In the genomic region with DNA sequence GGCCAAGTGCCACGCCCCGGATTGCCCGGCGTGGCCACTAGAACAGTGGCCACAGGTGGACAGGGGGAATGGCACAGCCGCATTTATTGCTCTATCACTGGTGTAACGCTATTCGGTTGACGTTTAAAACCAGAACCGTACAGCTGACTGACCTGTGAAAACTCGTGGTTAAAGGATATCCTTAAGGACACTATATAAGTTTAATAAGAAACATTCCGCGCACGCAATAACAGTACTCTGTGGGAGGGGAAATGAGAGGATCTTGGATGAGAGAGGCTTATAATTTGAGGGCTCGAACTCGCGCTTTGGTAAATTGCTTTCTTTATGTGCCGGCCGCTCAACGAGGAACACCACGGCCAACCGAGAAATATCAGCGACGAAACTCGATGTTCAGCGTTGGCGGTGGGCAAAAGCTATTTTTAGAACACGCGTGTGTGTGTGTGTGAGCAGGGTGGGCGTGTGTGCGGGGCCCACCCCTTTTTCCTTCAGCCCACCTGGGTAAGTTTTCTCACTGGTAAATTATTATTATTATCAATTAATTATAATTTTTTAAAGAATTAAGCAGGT, we compare ENCODE assay signal across 5 fruit fly cellular contexts.
TF ChIP-seq lines count a peak whose summit lies in the region.

No protein-coding gene starts in this region.

- no peak for TF ChIP-seq CTCF in whole organism, embryonic (GFP tag; optimal IDR thresholded peaks at IDR 0.05; lab: Kevin White, UChicago)

TF ChIP-seq in whole organism, adult, 20 proteins besides CTCF, POLR2A, EP300 and RAD21:
- TF ChIP-seq Hr96 (GFP tag; optimal IDR thresholded peaks at IDR 0.05; lab: Kevin White, UChicago), result no peak
- no peak for TF ChIP-seq tj (GFP tag; optimal IDR thresholded peaks at IDR 0.05; lab: Kevin White, UChicago)
- TF ChIP-seq CG12768 (GFP tag; optimal IDR thresholded peaks at IDR 0.05; lab: Kevin White, UChicago), result peak; percentile 4
- peak; percentile 28 for TF ChIP-seq cic (GFP tag; optimal IDR thresholded peaks at IDR 0.05; lab: Kevin White, UChicago)
- peak; percentile 92 for TF ChIP-seq pad (GFP tag; optimal IDR thresholded peaks at IDR 0.05; lab: Kevin White, UChicago)
TF ChIP-seq in whole organism, adult: peak in this region for 3.

TF ChIP-seq in whole organism, embryonic, 481 proteins besides CTCF, POLR2A, EP300 and RAD21 (continues in another document):
- 0 out of 2 replicates have a peak, but pooled peaks have one; percentile 7 for TF ChIP-seq CG11085 (GFP tag; IDR thresholded peaks at IDR 0.05; lab: Robert Waterston, UW)
- 0 out of 3 replicates have a peak, but pooled peaks have one; percentile 34 for TF ChIP-seq Doc3 (GFP tag; IDR thresholded peaks at IDR 0.05; lab: Robert Waterston, UW; ENCODE audit: partially characterized antibody)
- no peak for TF ChIP-seq wdn (GFP tag; IDR thresholded peaks at IDR 0.05; lab: Robert Waterston, UW)
- no peak for TF ChIP-seq Neu2 (GFP tag; optimal IDR thresholded peaks at IDR 0.05; lab: Kevin White, UChicago; ENCODE audit: borderline replicate concordance)
- no peak for TF ChIP-seq jumu (GFP tag; optimal IDR thresholded peaks at IDR 0.05; lab: Kevin White, UChicago)
- TF ChIP-seq lilli (GFP tag; optimal IDR thresholded peaks at IDR 0.05; lab: Kevin White, UChicago), result peak; percentile 17
- TF ChIP-seq Ptx1 (GFP tag; IDR thresholded peaks at IDR 0.05; lab: Robert Waterston, UW), result no peak
- TF ChIP-seq CG1832 (GFP tag; optimal IDR thresholded peaks at IDR 0.05; lab: Kevin White, UChicago), result no peak
- TF ChIP-seq Poxn (GFP tag; IDR thresholded peaks at IDR 0.05; lab: Robert Waterston, UW), result no peak
- TF ChIP-seq repo (GFP tag; optimal IDR thresholded peaks at IDR 0.05; lab: Kevin White, UChicago), result no peak
- TF ChIP-seq Dref (GFP tag; IDR thresholded peaks at IDR 0.05; lab: Robert Waterston, UW), result no peak
- no peak for TF ChIP-seq CG1647 (GFP tag; optimal IDR thresholded peaks at IDR 0.05; lab: Kevin White, UChicago)
- peak; percentile 29 for TF ChIP-seq sug (tag; optimal IDR thresholded peaks at IDR 0.05; lab: Kevin White, UChicago)
- TF ChIP-seq sd (tag; optimal IDR thresholded peaks at IDR 0.05; lab: Kevin White, UChicago), result no peak
- TF ChIP-seq pros (GFP tag; optimal IDR thresholded peaks at IDR 0.05; lab: Kevin White, UChicago), result peak; percentile 8
- no peak for TF ChIP-seq CG6654 (GFP tag; optimal IDR thresholded peaks at IDR 0.05; lab: Kevin White, UChicago)
- TF ChIP-seq Fer2 (tag; optimal IDR thresholded peaks at IDR 0.05; lab: Kevin White, UChicago), result no peak
- no peak for TF ChIP-seq CG31224 (GFP tag; IDR thresholded peaks at IDR 0.05; lab: Robert Waterston, UW)
- peak; percentile 25 for TF ChIP-seq Deaf1 (tag; optimal IDR thresholded peaks at IDR 0.05; lab: Kevin White, UChicago)

TF ChIP-seq in whole organism, prepupa, 60 proteins besides CTCF, POLR2A, EP300 and RAD21 (continues in another document):
- TF ChIP-seq Ets96B (tag; optimal IDR thresholded peaks at IDR 0.05; lab: Kevin White, UChicago) (no peak), ss (GFP tag; optimal IDR thresholded peaks at IDR 0.05; lab: Kevin White, UChicago) (peak; percentile 40 to 56), cyc (GFP tag; optimal IDR thresholded peaks at IDR 0.05; lab: Kevin White, UChicago) (no peak), Hr38 (GFP tag; optimal IDR thresholded peaks at IDR 0.05; lab: Kevin White, UChicago) (no peak), CG32006 (GFP tag; optimal IDR thresholded peaks at IDR 0.05; lab: Kevin White, UChicago) (no peak), CG7368 (GFP tag; optimal IDR thresholded peaks at IDR 0.05; lab: Kevin White, UChicago) (no peak), esn (GFP tag; optimal IDR thresholded peaks at IDR 0.05; lab: Kevin White, UChicago) (no peak), CG4318 (GFP tag; optimal IDR thresholded peaks at IDR 0.05; lab: Kevin White, UChicago) (no peak), Sox102F (GFP tag; optimal IDR thresholded peaks at IDR 0.05; lab: Kevin White, UChicago) (no peak), dsx (GFP tag; optimal IDR thresholded peaks at IDR 0.05; lab: Kevin White, UChicago; ENCODE audit: poor library complexity, severe bottlenecking) (no peak), topi (GFP tag; optimal IDR thresholded peaks at IDR 0.05; lab: Kevin White, UChicago) (no peak), vri (GFP tag; optimal IDR thresholded peaks at IDR 0.05; lab: Kevin White, UChicago) (peak; percentile 27), Eip75B (GFP tag; optimal IDR thresholded peaks at IDR 0.05; lab: Kevin White, UChicago) (no peak), CG8119 (GFP tag; IDR thresholded peaks at IDR 0.05; lab: Robert Waterston, UW) (no peak), Lpt (GFP tag; optimal IDR thresholded peaks at IDR 0.05; lab: Kevin White, UChicago) (no peak), CG3032 (tag; optimal IDR thresholded peaks at IDR 0.05; lab: Kevin White, UChicago) (no peak), svp (GFP tag; lab: Kevin White, UChicago) (peak; percentile 88), achi (GFP tag; optimal IDR thresholded peaks at IDR 0.05; lab: Kevin White, UChicago) (no peak), Sox14 (GFP tag; optimal IDR thresholded peaks at IDR 0.05; lab: Kevin White, UChicago) (no peak), fd85E (GFP tag; optimal IDR thresholded peaks at IDR 0.05; lab: Kevin White, UChicago) (no peak), Gug (GFP tag; IDR thresholded peaks at IDR 0.05; lab: Robert Waterston, UW) (no peak), OdsH (GFP tag; optimal IDR thresholded peaks at IDR 0.05; lab: Kevin White, UChicago) (no peak)

TF ChIP-seq in whole organism, pupa, 21 proteins besides CTCF, POLR2A, EP300 and RAD21:
- TF ChIP-seq EcR (GFP tag; optimal IDR thresholded peaks at IDR 0.05; lab: Kevin White, UChicago) (peak; percentile 51), CG34367 (tag; optimal IDR thresholded peaks at IDR 0.05; lab: Kevin White, UChicago) (no peak), CG8301 (tag; optimal IDR thresholded peaks at IDR 0.05; lab: Kevin White, UChicago) (no peak), Ets98B (GFP tag; IDR thresholded peaks at IDR 0.05; lab: Robert Waterston, UW) (no peak), CG14655 (GFP tag; optimal IDR thresholded peaks at IDR 0.05; lab: Kevin White, UChicago) (no peak), Snoo (tag; optimal IDR thresholded peaks at IDR 0.05; lab: Kevin White, UChicago) (no peak), CG4496 (GFP tag; IDR thresholded peaks at IDR 0.05; lab: Robert Waterston, UW) (0 out of 3 replicates have a peak, but pooled peaks have one; percentile 53), Pif1A (GFP tag; optimal IDR thresholded peaks at IDR 0.05; lab: Kevin White, UChicago) (no peak), CG17806 (tag; optimal IDR thresholded peaks at IDR 0.05; lab: Kevin White, UChicago) (no peak)
TF ChIP-seq in whole organism, pupa: peak in this region for 2.

TF ChIP-seq in whole organism, wandering third instar larva, 38 proteins besides CTCF, POLR2A, EP300 and RAD21:
- TF ChIP-seq Sp1 (GFP tag; optimal IDR thresholded peaks at IDR 0.05; lab: Kevin White, UChicago), result peak; percentile 41
- no peak for TF ChIP-seq tai (GFP tag; optimal IDR thresholded peaks at IDR 0.05; lab: Kevin White, UChicago)
- TF ChIP-seq Hr78 (GFP tag; optimal IDR thresholded peaks at IDR 0.05; lab: Kevin White, UChicago), result no peak
- TF ChIP-seq br (GFP tag; optimal IDR thresholded peaks at IDR 0.05; lab: Kevin White, UChicago), result peak; percentile 12
